Worm (Caenorhabditis elegans): ENCODE measurements around the gene W09C2.7.

The W09C2.7 gene

ce11 chrIV:9659999-9660398 lies 37.8 kb upstream of the W09C2.7 start:
- TF ChIP-seq fkh-10 (GFP tag; optimal IDR thresholded peaks at IDR 0.05) (peak; percentile 73), lin-38 (GFP tag; IDR thresholded peaks at IDR 0.05) (no peak), unc-62 (GFP tag; optimal IDR thresholded peaks at IDR 0.05 in 1 of 2) (peak in 1 of 2 experiments; percentile 20), unc-62 (tag; optimal IDR thresholded peaks at IDR 0.05) (no peak), T20F7.1 (GFP tag; optimal IDR thresholded peaks at IDR 0.05) (no peak), ctbp-1 (GFP tag; IDR thresholded peaks at IDR 0.05) (peak; percentile 9; the same call in 1 of the 2 replicates), D1046.2 (GFP tag; IDR thresholded peaks at IDR 0.05) (no peak), aha-1 (tag) (peak; percentile 5)

- TF ChIP-seq ceh-20 (GFP tag; IDR thresholded peaks at IDR 0.05) (no peak), tra-1 (GFP tag; IDR thresholded peaks at IDR 0.05) (no peak), arid-1 (GFP tag; conservative IDR thresholded peaks at IDR 0.05) (no peak), mdt-29 (GFP tag; IDR thresholded peaks at IDR 0.05) (no peak), lin-38 (GFP tag; IDR thresholded peaks at IDR 0.05) (no peak), hif-1 (tag; optimal IDR thresholded peaks at IDR 0.05) (no peak), aly-2 (tag; optimal IDR thresholded peaks at IDR 0.05) (no peak), nhr-111 (GFP tag; optimal IDR thresholded peaks at IDR 0.05) (no peak)
Observed at ce11 chrIV:9657753-9658152, 35.6 kb upstream of the W09C2.7 start, which contains the start of gene acc-1. TSS of gene acc-1 (plus strand) at chrIV:9658053.

ce11 chrIV:9655556-9655955 lies 33.4 kb upstream of the W09C2.7 start:
- TF ChIP-seq ceh-62 (tag; optimal IDR thresholded peaks at IDR 0.05): no peak
- no peak for TF ChIP-seq saeg-2 (GFP tag; IDR thresholded peaks at IDR 0.05)
- TF ChIP-seq duxl-1 (tag; optimal IDR thresholded peaks at IDR 0.05; ENCODE audit: poor library complexity): no peak
- no peak for TF ChIP-seq dve-1 (tag; optimal IDR thresholded peaks at IDR 0.05; ENCODE audit: insufficient read depth)
- peak; percentile 41 for TF ChIP-seq ces-1 (GFP tag; optimal IDR thresholded peaks at IDR 0.05)
- TF ChIP-seq tag-97 (GFP tag; IDR thresholded peaks at IDR 0.05): no peak

- TF ChIP-seq duxl-1 (tag; optimal IDR thresholded peaks at IDR 0.05; ENCODE audit: poor library complexity) (no peak), mdl-1 (tag; optimal IDR thresholded peaks at IDR 0.05) (no peak), R02D3.7 (tag; optimal IDR thresholded peaks at IDR 0.05) (no peak), zip-2 (tag; optimal IDR thresholded peaks at IDR 0.05) (no peak), nhr-48 (tag; optimal IDR thresholded peaks at IDR 0.05) (no peak), lir-3 (tag; optimal IDR thresholded peaks at IDR 0.05) (no peak), gei-8 (GFP tag; optimal IDR thresholded peaks at IDR 0.05) (no peak), egl-27 (tag; optimal IDR thresholded peaks at IDR 0.05) (no peak), nhr-42 (GFP tag; IDR thresholded peaks at IDR 0.05) (no peak), ZK546.5 (tag; optimal IDR thresholded peaks at IDR 0.05) (no peak), php-3 (GFP tag; IDR thresholded peaks at IDR 0.05) (no peak), unc-39 (tag; optimal IDR thresholded peaks at IDR 0.05) (no peak), dve-1 (tag; optimal IDR thresholded peaks at IDR 0.05; ENCODE audit: insufficient read depth) (no peak), ZK337.2 (GFP tag; IDR thresholded peaks at IDR 0.05) (no peak), Y48G9A.11 (GFP tag; IDR thresholded peaks at IDR 0.05) (no peak), rbr-2 (tag; optimal IDR thresholded peaks at IDR 0.05) (no peak), hmg-1.1 (GFP tag; IDR thresholded peaks at IDR 0.05) (no peak), nhr-77 (tag; optimal IDR thresholded peaks at IDR 0.05) (no peak)
Observed at ce11 chrIV:9654017-9654416, 31.8 kb upstream of the W09C2.7 start, which contains the start of gene F58G6.7. TSS of gene F58G6.7 (plus strand) at chrIV:9654317.

Measured in whole organism, L4 larva.